Worm (Caenorhabditis elegans) whole organism, midembryonic: ENCODE measurements around the gene his-35.

Experiments used
- flt-1 ChIP-seq: fragments of 200-800 bp; sonication (Bioruptor generic); IDR thresholded peaks from 2 replicates; pipeline ENCODE4 v1.3.6; 2022; ENCODE audit warnings: missing genetic modification characterization, missing compliant biosample characterization
- klf-2 ChIP-seq: fragments of 200-800 bp; sonication (Bioruptor generic); conservative IDR thresholded peaks from 2 replicates; pipeline ENCODE4 v1.3.6; 2022; ENCODE audit warnings: missing genetic modification reagents, missing genetic modification characterization, missing compliant biosample characterization
- med-1 ChIP-seq: sonication (generic microtip); optimal IDR thresholded peaks from 2 replicates; lab custom pipeline; 2017; ENCODE audit warnings: missing genetic modification characterization, mild to moderate bottlenecking, missing compliant biosample characterization, antibody characterized with exemption, missing genetic modification reagents; ENCODE audit not compliant: insufficient read depth
- ztf-23 ChIP-seq: fragments of 200-800 bp; sonication (Bioruptor generic); IDR thresholded peaks from 2 replicates; pipeline ENCODE4 v1.3.6; 2022; ENCODE audit warnings: missing genetic modification reagents, missing genetic modification characterization, missing compliant biosample characterization
- ztf-29 ChIP-seq: fragments of 200-800 bp; sonication (Bioruptor generic); IDR thresholded peaks from 2 replicates; pipeline ENCODE4 v1.3.6; 2022; ENCODE audit warnings: missing genetic modification reagents, missing genetic modification characterization, missing compliant biosample characterization

DNA sequence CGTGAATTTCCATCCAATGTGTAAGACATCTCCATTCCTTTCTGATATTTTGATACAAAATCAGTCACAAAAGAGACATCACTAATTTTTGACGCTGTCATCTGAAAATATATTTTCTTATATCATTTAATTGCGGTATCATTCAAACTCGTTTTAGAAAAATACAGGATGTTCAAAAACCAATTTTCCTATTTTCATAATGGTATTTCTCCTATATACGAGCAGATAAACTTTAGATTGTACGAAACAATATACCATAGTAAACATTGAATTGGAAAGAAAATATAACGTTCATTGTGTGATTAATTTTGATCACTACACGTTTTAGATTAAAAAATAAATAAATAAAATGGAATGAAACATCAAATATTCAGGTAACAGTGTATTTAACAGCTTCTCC is 3.6 kb downstream of the his-35 start, which contains the start of gene C50F4.16:
- TF ChIP-seq ztf-23 (GFP tag; lab: Robert Waterston, UW) (no peak), klf-2 (no peak), ztf-29 (GFP tag; lab: Robert Waterston, UW) (no peak), flt-1 (no peak), med-1 (no peak)
